Fruit fly (Drosophila melanogaster): ENCODE data around the gene CG31538.

DNA sequence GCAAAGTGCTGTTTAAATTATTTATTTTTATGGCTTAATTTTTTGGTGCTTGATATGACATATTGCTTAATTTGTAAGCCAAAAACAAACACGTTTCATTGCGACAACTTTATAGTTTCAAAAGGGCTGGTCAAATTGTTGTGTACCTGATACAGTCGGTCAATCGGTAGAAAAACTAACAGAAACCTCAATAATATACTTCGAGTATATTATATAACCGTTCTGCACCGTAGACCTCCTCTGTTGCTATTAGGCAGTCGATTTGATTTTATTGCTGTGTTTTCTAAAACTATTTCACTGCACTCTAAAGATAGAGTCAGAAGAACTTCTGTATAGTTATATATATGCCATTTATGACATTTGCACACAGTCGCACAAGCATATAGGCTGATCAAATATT, 32.6 kb upstream of the CG31538 start:
- TF ChIP-seq CG4496 (GFP tag; IDR thresholded peaks at IDR 0.05) (no peak), Snoo (tag; optimal IDR thresholded peaks at IDR 0.05) (no peak), CG12605 (GFP tag; IDR thresholded peaks at IDR 0.05) (no peak), CG9948 (tag; optimal IDR thresholded peaks at IDR 0.05) (no peak)

Measured in whole organism, pupa.